Fruit fly (Drosophila melanogaster) whole organism, prepupa: ENCODE data around the gene CG6231.

Experiments
- Blimp-1 ChIP-seq: fragments of 200-800 bp; sonication (Bioruptor generic); optimal IDR thresholded peaks from 3 replicates; lab custom pipeline; 2017; ENCODE audit warnings: missing biosample characterization, missing genetic modification characterization, mild to moderate bottlenecking, moderate library complexity, missing genetic modification reagents
- CG32006 ChIP-seq: fragments of 200-800 bp; sonication (Bioruptor generic); optimal IDR thresholded peaks from 3 replicates; lab custom pipeline; 2017; ENCODE audit warnings: missing biosample characterization, mild to moderate bottlenecking, missing genetic modification characterization
- CG4318 ChIP-seq: fragments of 200-800 bp; sonication (Bioruptor generic); optimal IDR thresholded peaks from 3 replicates; lab custom pipeline; 2017; ENCODE audit warnings: missing biosample characterization, mild to moderate bottlenecking, missing genetic modification characterization
- CG6163 ChIP-seq: fragments of 200-800 bp; sonication (Bioruptor generic); IDR thresholded peaks from 3 replicates; pipeline ENCODE4 v1.3.6; 2022; ENCODE audit warnings: missing biosample characterization, missing genetic modification characterization
- CG9139 ChIP-seq: fragments of 200-800 bp; sonication (Bioruptor generic); optimal IDR thresholded peaks from 3 replicates; lab custom pipeline; 2017; ENCODE audit warnings: missing biosample characterization, mild to moderate bottlenecking, missing genetic modification characterization
- Ets96B ChIP-seq: fragments of 200-800 bp; optimal IDR thresholded peaks from 2 replicates; lab custom pipeline; 2019; ENCODE audit warnings: missing biosample characterization, mild to moderate bottlenecking, missing genetic modification characterization, moderate library complexity
- Met ChIP-seq: fragments of 200-800 bp; sonication (Bioruptor generic); optimal IDR thresholded peaks from 3 replicates; lab custom pipeline; 2016; ENCODE audit warnings: missing biosample characterization, missing genetic modification characterization
- Sox15 ChIP-seq: fragments of 200-800 bp; sonication (Bioruptor generic); optimal IDR thresholded peaks from 3 replicates; lab custom pipeline; 2016; ENCODE audit warnings: missing biosample characterization, missing genetic modification characterization
- lz ChIP-seq: fragments of 200-800 bp; sonication (Bioruptor generic); optimal IDR thresholded peaks from 3 replicates; lab custom pipeline; 2016; ENCODE audit warnings: missing biosample characterization, missing genetic modification characterization
- net ChIP-seq: fragments of 200-800 bp; sonication (Bioruptor generic); optimal IDR thresholded peaks from 3 replicates; lab custom pipeline; 2016; ENCODE audit warnings: missing biosample characterization, missing genetic modification characterization
- pdm3 ChIP-seq: fragments of 200-800 bp; sonication (Bioruptor generic); optimal IDR thresholded peaks from 3 replicates; lab custom pipeline; 2016; ENCODE audit warnings: missing biosample characterization, missing genetic modification characterization
- topi ChIP-seq: fragments of 200-800 bp; sonication (Bioruptor generic); optimal IDR thresholded peaks from 3 replicates; lab custom pipeline; 2016; ENCODE audit warnings: missing biosample characterization, missing genetic modification characterization

DNA sequence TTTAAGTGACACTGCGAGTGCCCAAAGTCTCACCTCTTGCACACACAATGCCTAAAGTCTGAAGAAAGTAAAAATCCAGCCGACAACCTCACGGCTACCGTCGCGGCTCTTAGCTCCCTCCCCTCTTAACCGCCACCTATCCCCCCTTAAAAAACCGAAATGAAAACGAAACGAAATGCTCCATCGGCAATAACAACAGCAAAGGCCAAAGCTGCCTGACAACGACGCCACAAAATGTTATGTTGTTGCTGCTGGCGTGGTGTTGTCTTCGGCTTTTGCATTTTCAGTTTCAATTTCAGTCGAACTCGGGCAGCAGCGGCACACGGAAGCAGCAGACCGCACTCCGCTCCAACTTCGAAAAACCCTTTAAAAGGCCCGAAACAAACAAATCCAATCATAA, 32.2 kb upstream of the CG6231 start, which contains the start of gene CG7432:
- TF ChIP-seq Ets96B (tag; lab: Kevin White, UChicago) (no peak), CG32006 (GFP tag; lab: Kevin White, UChicago) (no peak), CG6163 (GFP tag; lab: Robert Waterston, UW) (no peak), pdm3 (GFP tag; lab: Kevin White, UChicago) (no peak), Met (no peak), CG4318 (GFP tag; lab: Kevin White, UChicago) (no peak), topi (no peak), net (GFP tag; lab: Kevin White, UChicago) (no peak), Blimp-1 (GFP tag; lab: Kevin White, UChicago) (peak; percentile 86), Sox15 (GFP tag; lab: Kevin White, UChicago) (no peak), CG9139 (GFP tag; lab: Kevin White, UChicago) (no peak), lz (no peak)
